Worm (Caenorhabditis elegans): ENCODE results near the gene Y17D7C.1.

ce11 chrV:18723604-18724003, 17.2 kb downstream of the Y17D7C.1 start:
- TF ChIP-seq unc-55 (GFP tag; optimal IDR thresholded peaks at IDR 0.05), result peak; percentile 92
- no peak for TF ChIP-seq ama-1 (optimal IDR thresholded peaks at IDR 0.05)
- no peak for TF ChIP-seq mec-3 (tag; optimal IDR thresholded peaks at IDR 0.05; ENCODE audit: borderline replicate concordance)
- TF ChIP-seq elt-2 (tag; optimal IDR thresholded peaks at IDR 0.05), result peak; percentile 14
- TF ChIP-seq unc-86 (tag; optimal IDR thresholded peaks at IDR 0.05), result peak; percentile 54
- TF ChIP-seq ceh-9 (tag; optimal IDR thresholded peaks at IDR 0.05), result no peak
- TF ChIP-seq nhr-11 (tag; optimal IDR thresholded peaks at IDR 0.05), result no peak
- TF ChIP-seq pha-4 (tag; optimal IDR thresholded peaks at IDR 0.05), result no peak
- peak; percentile 21 for TF ChIP-seq rnt-1 (tag; optimal IDR thresholded peaks at IDR 0.05)
- no peak for TF ChIP-seq unc-3 (GFP tag; conservative IDR thresholded peaks at IDR 0.05)
- TF ChIP-seq unc-3 (tag; optimal IDR thresholded peaks at IDR 0.05), result no peak
- TF ChIP-seq ceh-31 (tag; optimal IDR thresholded peaks at IDR 0.05), result peak; percentile 97
